Fruit fly (Drosophila melanogaster) whole organism, embryonic: ENCODE measurements around the gene CG12115.
A peak's percentile ranks its signal among the peaks of the same experiment; 100 is the strongest.

Experiments used
- Atf-2 ChIP-seq: fragments of 200-800 bp; sonication (Bioruptor generic); optimal IDR thresholded peaks from 2 replicates; lab custom pipeline; 2016; ENCODE audit warnings: missing biosample characterization, missing genetic modification characterization
- Bteb2 ChIP-seq: fragments of 200-800 bp; sonication (Bioruptor generic); optimal IDR thresholded peaks from 2 replicates; lab custom pipeline; 2016; ENCODE audit warnings: missing biosample characterization, missing genetic modification characterization
- CG1024 ChIP-seq: fragments of 200-800 bp; sonication (Bioruptor generic); IDR thresholded peaks from 2 replicates; pipeline ENCODE4 v1.3.6; 2022; ENCODE audit warnings: missing biosample characterization, missing genetic modification characterization
- CG10274 ChIP-seq: fragments of 200-800 bp; sonication (Bioruptor generic); optimal IDR thresholded peaks from 3 replicates; lab custom pipeline; 2017; ENCODE audit warnings: missing biosample characterization, mild to moderate bottlenecking, missing genetic modification characterization
- CG11695 ChIP-seq: fragments of 200-800 bp; sonication (Bioruptor generic); IDR thresholded peaks from 3 replicates; pipeline ENCODE4 v1.3.6; 2022; ENCODE audit warnings: missing biosample characterization, missing genetic modification characterization
- CG13775 ChIP-seq: fragments of 200-800 bp; sonication (Bioruptor generic); optimal IDR thresholded peaks from 3 replicates; lab custom pipeline; 2017; ENCODE audit warnings: missing biosample characterization, mild to moderate bottlenecking, missing genetic modification characterization
- CG15011 ChIP-seq: fragments of 200-800 bp; sonication (Bioruptor generic); optimal IDR thresholded peaks from 3 replicates; lab custom pipeline; 2018; ENCODE audit warnings: missing biosample characterization, mild to moderate bottlenecking, missing genetic modification characterization
- CG16779 ChIP-seq: fragments of 200-800 bp; sonication (Bioruptor generic); IDR thresholded peaks from 2 replicates; pipeline ENCODE4 v1.3.6; 2022; ENCODE audit warnings: missing biosample characterization, missing genetic modification characterization
- CG17568 ChIP-seq: fragments of 200-800 bp; sonication (Bioruptor generic); optimal IDR thresholded peaks from 2 replicates; lab custom pipeline; 2018; ENCODE audit warnings: missing biosample characterization, mild to moderate bottlenecking, missing genetic modification characterization, moderate library complexity
- CG18599 ChIP-seq: fragments of 200-800 bp; sonication (Bioruptor generic); optimal IDR thresholded peaks from 3 replicates; lab custom pipeline; 2017; ENCODE audit warnings: missing biosample characterization, missing genetic modification characterization, mild to moderate bottlenecking, moderate library complexity, missing genetic modification reagents
- CG2116 ChIP-seq: fragments of 200-800 bp; sonication (Bioruptor generic); optimal IDR thresholded peaks from 3 replicates; lab custom pipeline; 2018; ENCODE audit warnings: missing biosample characterization, mild to moderate bottlenecking, missing genetic modification characterization
- CG2129 ChIP-seq: fragments of 200-800 bp; sonication (Bioruptor generic); IDR thresholded peaks from 2 replicates; pipeline ENCODE4 v1.3.6; 2022; ENCODE audit warnings: missing biosample characterization, missing genetic modification characterization; ENCODE audit not compliant: partially characterized antibody
- CG30020 ChIP-seq: fragments of 200-800 bp; optimal IDR thresholded peaks from 2 replicates; lab custom pipeline; 2019; ENCODE audit warnings: missing biosample characterization, mild to moderate bottlenecking, missing genetic modification characterization, moderate library complexity
- CG31365 ChIP-seq: fragments of 200-800 bp; sonication (Bioruptor generic); optimal IDR thresholded peaks from 2 replicates; lab custom pipeline; 2018; ENCODE audit warnings: missing biosample characterization, mild to moderate bottlenecking, missing genetic modification characterization
- CG6175 ChIP-seq: fragments of 200-800 bp; sonication (Bioruptor generic); IDR thresholded peaks from 3 replicates; pipeline ENCODE4 v1.3.6; 2022; ENCODE audit warnings: missing biosample characterization, missing genetic modification characterization
- CG7928 ChIP-seq: fragments of 200-800 bp; sonication (Bioruptor generic); optimal IDR thresholded peaks from 2 replicates; lab custom pipeline; 2017; ENCODE audit warnings: missing biosample characterization, mild to moderate bottlenecking, missing genetic modification characterization
- CG9727 ChIP-seq: fragments of 200-800 bp; sonication (Bioruptor generic); optimal IDR thresholded peaks from 3 replicates; lab custom pipeline; 2017; ENCODE audit warnings: missing biosample characterization, mild to moderate bottlenecking, missing genetic modification characterization
- CG9876 ChIP-seq: fragments of 200-800 bp; sonication (Bioruptor generic); optimal IDR thresholded peaks from 2 replicates; lab custom pipeline; 2016; ENCODE audit warnings: missing biosample characterization, missing genetic modification characterization
- CrebB ChIP-seq: fragments of 200-800 bp; sonication (Bioruptor generic); optimal IDR thresholded peaks from 3 replicates; lab custom pipeline; 2018; ENCODE audit warnings: missing biosample characterization, mild to moderate bottlenecking, missing genetic modification characterization
- D19B ChIP-seq: fragments of 200-800 bp; sonication (Bioruptor generic); optimal IDR thresholded peaks from 2 replicates; lab custom pipeline; 2017; ENCODE audit warnings: missing biosample characterization, mild to moderate bottlenecking, missing genetic modification characterization
- Gug ChIP-seq: fragments of 200-800 bp; sonication (Bioruptor generic); IDR thresholded peaks from 4 replicates; pipeline ENCODE4 v1.3.6; 2022; ENCODE audit warnings: missing biosample characterization, missing genetic modification characterization
- Hey ChIP-seq: fragments of 200-800 bp; sonication (Bioruptor generic); optimal IDR thresholded peaks from 3 replicates; lab custom pipeline; 2018; ENCODE audit warnings: missing biosample characterization, mild to moderate bottlenecking, missing genetic modification characterization
- Hr39 ChIP-seq: fragments of >200 bp; optimal IDR thresholded peaks from 2 replicates; lab custom pipeline; 2017
- MBD-R2 ChIP-seq: fragments of 200-800 bp; sonication (Bioruptor generic); IDR thresholded peaks from 2 replicates; pipeline ENCODE4 v1.3.6; 2022; ENCODE audit warnings: missing biosample characterization, missing genetic modification characterization
- NC2β ChIP-seq: fragments of 200-800 bp; sonication (Bioruptor generic); optimal IDR thresholded peaks from 2 replicates; lab custom pipeline; 2016; ENCODE audit warnings: missing biosample characterization, missing genetic modification characterization
- NFAT ChIP-seq: fragments of 200-800 bp; sonication (Bioruptor generic); IDR thresholded peaks from 2 replicates; pipeline ENCODE4 v1.3.6; 2022; ENCODE audit warnings: missing biosample characterization, missing genetic modification characterization
- Sin3A ChIP-seq: fragments of >200 bp; optimal IDR thresholded peaks from 2 replicates; lab custom pipeline; 2018
- Sry-β ChIP-seq: fragments of 200-800 bp; sonication (Bioruptor generic); optimal IDR thresholded peaks from 2 replicates; lab custom pipeline; 2018; ENCODE audit warnings: missing biosample characterization, mild to moderate bottlenecking, missing genetic modification characterization, moderate library complexity
- YL-1 ChIP-seq: fragments of 200-800 bp; sonication (Bioruptor generic); optimal IDR thresholded peaks from 3 replicates; lab custom pipeline; 2017; ENCODE audit warnings: missing biosample characterization, mild to moderate bottlenecking, missing genetic modification characterization
- ara ChIP-seq: fragments of 200-800 bp; sonication (Bioruptor generic); IDR thresholded peaks from 2 replicates; pipeline ENCODE4 v1.3.6; 2022; ENCODE audit warnings: missing biosample characterization, missing genetic modification characterization
- bcd ChIP-seq: fragments of 200-800 bp; sonication (Bioruptor generic); optimal IDR thresholded peaks from 2 replicates; lab custom pipeline; 2017; ENCODE audit warnings: missing biosample characterization, mild to moderate bottlenecking, missing genetic modification characterization
- bowl ChIP-seq: fragments of 200-800 bp; sonication (Bioruptor generic); IDR thresholded peaks from 2 replicates; pipeline ENCODE4 v1.3.6; 2022; ENCODE audit warnings: missing biosample characterization, missing genetic modification characterization
- bsh ChIP-seq, 2 experiments: fragments of 200-800 bp; sonication (Bioruptor generic); optimal IDR thresholded peaks; 2 replicates each; lab custom pipeline; 2017 to 2018; ENCODE audit warnings: mild to moderate bottlenecking in 2 of 2, missing biosample characterization in 2 of 2, missing genetic modification characterization in 2 of 2, moderate library complexity in 1 of 2
- chm ChIP-seq: fragments of 200-800 bp; sonication (Bioruptor generic); IDR thresholded peaks from 2 replicates; pipeline ENCODE4 v1.3.6; 2022; ENCODE audit warnings: missing biosample characterization, missing genetic modification characterization
- cwo ChIP-seq: fragments of 200-800 bp; sonication (Bioruptor generic); optimal IDR thresholded peaks from 3 replicates; lab custom pipeline; 2017; ENCODE audit warnings: missing biosample characterization, missing genetic modification characterization, mild to moderate bottlenecking, moderate library complexity, missing genetic modification reagents
- danr ChIP-seq: fragments of 200-800 bp; sonication (Bioruptor generic); IDR thresholded peaks from 2 replicates; pipeline ENCODE4 v1.3.6; 2022; ENCODE audit warnings: missing biosample characterization, missing genetic modification characterization
- esg ChIP-seq: fragments of 200-800 bp; sonication (Bioruptor generic); conservative IDR thresholded peaks from 2 replicates; pipeline ENCODE4 v1.3.6; 2022; ENCODE audit warnings: missing biosample characterization, missing genetic modification characterization
- gsb-n ChIP-seq: fragments of 200-800 bp; sonication (Bioruptor generic); optimal IDR thresholded peaks from 3 replicates; lab custom pipeline; 2018; ENCODE audit warnings: missing biosample characterization, mild to moderate bottlenecking, missing genetic modification characterization
- hb ChIP-seq: fragments of 200-800 bp; sonication (Bioruptor generic); IDR thresholded peaks from 3 replicates; pipeline ENCODE4 v1.3.6; 2022; ENCODE audit warnings: missing biosample characterization, missing genetic modification characterization; ENCODE audit not compliant: partially characterized antibody
- hbn ChIP-seq: fragments of 200-800 bp; sonication (Bioruptor generic); IDR thresholded peaks from 2 replicates; pipeline ENCODE4 v1.3.6; 2022; ENCODE audit warnings: missing biosample characterization, missing genetic modification characterization; ENCODE audit not compliant: partially characterized antibody
- jigr1 ChIP-seq: fragments of 200-800 bp; sonication (Bioruptor generic); IDR thresholded peaks from 3 replicates; pipeline ENCODE4 v1.3.6; 2022; ENCODE audit warnings: missing biosample characterization, missing genetic modification characterization
- pb ChIP-seq: fragments of 200-800 bp; sonication (Bioruptor generic); optimal IDR thresholded peaks from 3 replicates; lab custom pipeline; 2016; ENCODE audit warnings: missing biosample characterization, missing genetic modification characterization
- phol ChIP-seq: fragments of 200-800 bp; sonication (Bioruptor generic); optimal IDR thresholded peaks from 3 replicates; lab custom pipeline; 2018; ENCODE audit warnings: missing biosample characterization, mild to moderate bottlenecking, missing genetic modification characterization, moderate library complexity
- ranshi ChIP-seq: fragments of 200-800 bp; sonication (Bioruptor generic); IDR thresholded peaks from 2 replicates; pipeline ENCODE4 v1.3.6; 2022; ENCODE audit warnings: missing biosample characterization, missing genetic modification characterization
- row ChIP-seq: fragments of 200-800 bp; sonication (Bioruptor generic); IDR thresholded peaks from 3 replicates; pipeline ENCODE4 v1.3.6; 2022; ENCODE audit warnings: missing biosample characterization, missing genetic modification characterization
- slbo ChIP-seq: fragments of 200-800 bp; sonication (Bioruptor generic); IDR thresholded peaks from 2 replicates; pipeline ENCODE4 v1.3.6; 2022; ENCODE audit warnings: missing biosample characterization, missing genetic modification characterization
- sr ChIP-seq: fragments of 200-800 bp; sonication (Bioruptor generic); IDR thresholded peaks from 3 replicates; pipeline ENCODE4 v1.3.6; 2022; ENCODE audit warnings: missing biosample characterization, missing genetic modification characterization
- ssp ChIP-seq: fragments of 200-800 bp; sonication (Bioruptor generic); IDR thresholded peaks from 2 replicates; pipeline ENCODE4 v1.3.6; 2022; ENCODE audit warnings: missing biosample characterization, missing genetic modification characterization
- tup ChIP-seq: fragments of 200-800 bp; sonication (Bioruptor generic); optimal IDR thresholded peaks from 2 replicates; lab custom pipeline; 2016; ENCODE audit warnings: missing biosample characterization, mild to moderate bottlenecking, missing genetic modification characterization, moderate library complexity
- unc-4 ChIP-seq: fragments of 200-800 bp; sonication (Bioruptor generic); IDR thresholded peaks from 2 replicates; pipeline ENCODE4 v1.3.6; 2022; ENCODE audit warnings: missing biosample characterization, missing genetic modification characterization; ENCODE audit not compliant: partially characterized antibody
- unpg ChIP-seq: fragments of 200-800 bp; sonication (Bioruptor generic); optimal IDR thresholded peaks from 3 replicates; lab custom pipeline; 2018; ENCODE audit warnings: missing biosample characterization, mild to moderate bottlenecking, missing genetic modification characterization, moderate library complexity
- vvl ChIP-seq: fragments of 200-800 bp; sonication (Bioruptor generic); IDR thresholded peaks from 2 replicates; pipeline ENCODE4 v1.3.6; 2022; ENCODE audit warnings: missing biosample characterization, missing genetic modification characterization

CG12115 gene

dm6 chrX:9196362-9196761 is 6.0 kb upstream of the CG12115 start, which contains the start of gene CG12118 (continued):
- TF ChIP-seq pb (GFP tag; lab: Kevin White, UChicago) (no peak), D19B (GFP tag; lab: Kevin White, UChicago) (no peak), CG16779 (GFP tag; lab: Robert Waterston, UW) (no peak), sr (GFP tag; lab: Robert Waterston, UW) (no peak), hbn (GFP tag; lab: Robert Waterston, UW) (peak; percentile 81), CG2129 (peak; percentile 84), CG11695 (GFP tag; lab: Robert Waterston, UW) (peak; percentile 67; the same call in 2 of the 3 replicates), jigr1 (GFP tag; lab: Robert Waterston, UW) (no peak), danr (GFP tag; lab: Robert Waterston, UW) (0 out of 2 replicates have a peak, but pooled peaks have one; percentile 46), hb (GFP tag; lab: Robert Waterston, UW) (peak; percentile 84), YL-1 (GFP tag; lab: Kevin White, UChicago) (peak; percentile 44), cwo (GFP tag; lab: Kevin White, UChicago) (peak; percentile 49), CG31365 (no peak), unpg (GFP tag; lab: Kevin White, UChicago) (peak; percentile 81), Gug (peak; percentile 58; the same call in 3 of the 4 replicates), Bteb2 (GFP tag; lab: Kevin White, UChicago) (peak; percentile 76), phol (tag; lab: Kevin White, UChicago) (peak; percentile 81), ranshi (GFP tag; lab: Robert Waterston, UW) (peak; percentile 75), CG15011 (GFP tag; lab: Kevin White, UChicago) (peak; percentile 20), CG2116 (GFP tag; lab: Kevin White, UChicago) (peak; percentile 88), chm (GFP tag; lab: Robert Waterston, UW) (peak; percentile 92), CG1024 (GFP tag; lab: Robert Waterston, UW) (peak; percentile 70), Hr39 (no peak), CG18599 (GFP tag; lab: Kevin White, UChicago) (peak; percentile 72), ssp (GFP tag; lab: Robert Waterston, UW) (peak; percentile 74), ara (GFP tag; lab: Robert Waterston, UW) (peak; percentile 73), bowl (GFP tag; lab: Robert Waterston, UW) (no peak), bsh (GFP tag; optimal IDR thresholded peaks at IDR 0.05; lab: Kevin White, UChicago) (peak in 1 of 2 experiments; percentile 84), CG7928 (GFP tag; lab: Kevin White, UChicago) (peak; percentile 22), esg (GFP tag; lab: Robert Waterston, UW) (peak; percentile 70), NFAT (GFP tag; lab: Robert Waterston, UW) (peak; percentile 78), slbo (GFP tag; lab: Robert Waterston, UW) (peak; percentile 94), CG17568 (no peak), CG9876 (GFP tag; lab: Kevin White, UChicago) (no peak), bcd (GFP tag; lab: Kevin White, UChicago) (peak; percentile 58), tup (GFP tag; lab: Kevin White, UChicago) (peak; percentile 34), MBD-R2 (peak; percentile 87), CG10274 (GFP tag; lab: Kevin White, UChicago) (no peak), CG13775 (peak; percentile 80), Sry-β (GFP tag; lab: Kevin White, UChicago) (no peak), gsb-n (tag; lab: Kevin White, UChicago) (peak; percentile 56), CG30020 (peak; percentile 41), NC2β (GFP tag; lab: Kevin White, UChicago) (peak; percentile 46), unc-4 (peak; percentile 96), CG9727 (GFP tag; lab: Kevin White, UChicago) (peak; percentile 84), CrebB (no peak), CG6175 (GFP tag; lab: Robert Waterston, UW) (0 out of 3 replicates have a peak, but pooled peaks have one; percentile 22), Atf-2 (GFP tag; lab: Kevin White, UChicago) (peak; percentile 9), vvl (GFP tag; lab: Robert Waterston, UW) (peak; percentile 91), Hey (tag; lab: Kevin White, UChicago) (no peak), Sin3A (lab: Kevin White, UChicago) (no peak), row (peak; percentile 91)
